Fruit fly (Drosophila melanogaster) whole organism, embryonic: Measurements from ENCODE around the gene Edg78E.

Experiments
- Aef1 ChIP-seq: fragments of 200-800 bp; sonication (Bioruptor generic); IDR thresholded peaks from 3 replicates; pipeline ENCODE4 v1.3.6; 2022; ENCODE audit warnings: missing biosample characterization, missing genetic modification characterization
- CG14710 ChIP-seq: fragments of 200-800 bp; sonication (Bioruptor generic); optimal IDR thresholded peaks from 3 replicates; lab custom pipeline; 2019; ENCODE audit warnings: missing biosample characterization, mild to moderate bottlenecking, missing genetic modification characterization, moderate library complexity
- CG15269 ChIP-seq: fragments of 200-800 bp; sonication (Bioruptor generic); optimal IDR thresholded peaks from 2 replicates; lab custom pipeline; 2018; ENCODE audit warnings: missing biosample characterization, mild to moderate bottlenecking, missing genetic modification characterization, moderate library complexity
- CG15514 ChIP-seq: fragments of 200-800 bp; sonication (Bioruptor generic); optimal IDR thresholded peaks from 3 replicates; lab custom pipeline; 2017; ENCODE audit warnings: missing biosample characterization, missing genetic modification characterization, mild to moderate bottlenecking, moderate library complexity, missing genetic modification reagents
- CG16779 ChIP-seq: fragments of 200-800 bp; sonication (Bioruptor generic); IDR thresholded peaks from 2 replicates; pipeline ENCODE4 v1.3.6; 2022; ENCODE audit warnings: missing biosample characterization, missing genetic modification characterization
- CG17359 ChIP-seq: fragments of 200-800 bp; sonication (Bioruptor generic); optimal IDR thresholded peaks from 3 replicates; lab custom pipeline; 2018; ENCODE audit warnings: missing biosample characterization, mild to moderate bottlenecking, missing genetic modification characterization, moderate library complexity
- CG17829 ChIP-seq: fragments of 200-800 bp; optimal IDR thresholded peaks from 2 replicates; lab custom pipeline; 2019; ENCODE audit warnings: missing biosample characterization, mild to moderate bottlenecking, missing genetic modification characterization, moderate library complexity
- CG31388 ChIP-seq: fragments of 200-800 bp; sonication (Bioruptor generic); optimal IDR thresholded peaks from 2 replicates; lab custom pipeline; 2016; ENCODE audit warnings: missing biosample characterization, missing genetic modification characterization
- CG32767 ChIP-seq: fragments of 200-800 bp; sonication (Bioruptor generic); IDR thresholded peaks from 2 replicates; pipeline ENCODE4 v1.3.6; 2022; ENCODE audit warnings: missing biosample characterization, missing genetic modification characterization
- CG3407 ChIP-seq: fragments of 200-800 bp; sonication (Bioruptor generic); optimal IDR thresholded peaks from 2 replicates; lab custom pipeline; 2018; ENCODE audit warnings: missing biosample characterization, mild to moderate bottlenecking, missing genetic modification characterization
- CG34376 ChIP-seq: fragments of 200-800 bp; sonication (Bioruptor generic); optimal IDR thresholded peaks from 2 replicates; lab custom pipeline; 2018; ENCODE audit warnings: missing biosample characterization, mild to moderate bottlenecking, missing genetic modification characterization
- CG3726 ChIP-seq: fragments of 200-800 bp; sonication (Bioruptor generic); IDR thresholded peaks from 3 replicates; pipeline ENCODE4, ENCODE4 v1.3.6; 2022; ENCODE audit warnings: missing biosample characterization, missing genetic modification characterization
- CG3838 ChIP-seq: fragments of 200-800 bp; sonication (Bioruptor generic); optimal IDR thresholded peaks from 3 replicates; lab custom pipeline; 2016; ENCODE audit warnings: missing biosample characterization, missing genetic modification characterization
- CG42726 ChIP-seq: fragments of 200-800 bp; sonication (Bioruptor generic); IDR thresholded peaks from 2 replicates; pipeline ENCODE4 v1.3.6; 2022; ENCODE audit warnings: missing biosample characterization, missing genetic modification characterization; ENCODE audit not compliant: partially characterized antibody
- CG5953 ChIP-seq: fragments of 200-800 bp; sonication (Bioruptor generic); IDR thresholded peaks from 2 replicates; pipeline ENCODE4 v1.3.6; 2022; ENCODE audit warnings: missing biosample characterization, missing genetic modification characterization
- CG6175 ChIP-seq: fragments of 200-800 bp; sonication (Bioruptor generic); IDR thresholded peaks from 3 replicates; pipeline ENCODE4 v1.3.6; 2022; ENCODE audit warnings: missing biosample characterization, missing genetic modification characterization
- CG6689 ChIP-seq: fragments of 200-800 bp; sonication (Bioruptor generic); IDR thresholded peaks from 2 replicates; pipeline ENCODE4 v1.3.6; 2022; ENCODE audit warnings: missing biosample characterization, missing genetic modification characterization
- CG7271 ChIP-seq: fragments of 200-800 bp; sonication (Bioruptor generic); optimal IDR thresholded peaks from 2 replicates; lab custom pipeline; 2018; ENCODE audit warnings: missing biosample characterization, mild to moderate bottlenecking, missing genetic modification characterization, moderate library complexity
- CG7372 ChIP-seq: fragments of 200-800 bp; sonication (Bioruptor generic); IDR thresholded peaks from 2 replicates; pipeline ENCODE4 v1.3.6; 2022; ENCODE audit warnings: missing biosample characterization, missing genetic modification characterization
- CG9215 ChIP-seq: fragments of 200-800 bp; sonication (Bioruptor generic); IDR thresholded peaks from 2 replicates; pipeline ENCODE4 v1.3.6; 2022; ENCODE audit warnings: missing biosample characterization, missing genetic modification characterization
- CTCF ChIP-seq: fragments of 200-800 bp; sonication (Bioruptor generic); optimal IDR thresholded peaks from 2 replicates; lab custom pipeline; 2017; ENCODE audit warnings: missing biosample characterization, mild to moderate bottlenecking, missing genetic modification characterization, moderate library complexity
- Ets97D ChIP-seq: fragments of 200-800 bp; sonication (Bioruptor generic); optimal IDR thresholded peaks from 3 replicates; lab custom pipeline; 2016; ENCODE audit warnings: missing biosample characterization, missing genetic modification characterization
- Fer2 ChIP-seq: fragments of 200-800 bp; sonication (Bioruptor generic); optimal IDR thresholded peaks from 2 replicates; lab custom pipeline; 2018; ENCODE audit warnings: missing biosample characterization, mild to moderate bottlenecking, missing genetic modification characterization, moderate library complexity
- Hey ChIP-seq: fragments of 200-800 bp; sonication (Bioruptor generic); optimal IDR thresholded peaks from 3 replicates; lab custom pipeline; 2018; ENCODE audit warnings: missing biosample characterization, mild to moderate bottlenecking, missing genetic modification characterization
- Hmr ChIP-seq: fragments of 200-800 bp; sonication (Bioruptor generic); optimal IDR thresholded peaks from 3 replicates; lab custom pipeline; 2017; ENCODE audit warnings: mild to moderate bottlenecking, missing biosample characterization, missing genetic modification reagents, missing genetic modification characterization
- Hr78 ChIP-seq, 2 experiments: fragments of 200-800 bp in 1 of 2; fragments of >200 bp in 1 of 2; sonication (Bioruptor generic) in 1 of 2; optimal IDR thresholded peaks; 2 replicates each; lab custom pipeline; 2017 to 2019; ENCODE audit warnings: missing biosample characterization in 2 of 2, missing genetic modification characterization in 2 of 2, mild to moderate bottlenecking in 1 of 2, moderate library complexity in 1 of 2
- Med ChIP-seq: fragments of 200-800 bp; sonication (Bioruptor generic); peaks from one replicate; lab custom pipeline; 2016; ENCODE audit warnings: missing biosample characterization, missing genetic modification characterization, mild to moderate bottlenecking, inconsistent platforms, moderate library complexity
- Neu2 ChIP-seq: fragments of 200-800 bp; sonication (Bioruptor generic); optimal IDR thresholded peaks from 3 replicates; lab custom pipeline; 2016; ENCODE audit warnings: missing biosample characterization, missing genetic modification characterization, borderline replicate concordance
- Nf-YC ChIP-seq: fragments of 200-800 bp; optimal IDR thresholded peaks from 3 replicates; lab custom pipeline; 2019; ENCODE audit warnings: missing biosample characterization, mild to moderate bottlenecking, missing genetic modification characterization, moderate library complexity
- Rfx ChIP-seq: fragments of 200-800 bp; sonication (Bioruptor generic); IDR thresholded peaks from 2 replicates; pipeline ENCODE4 v1.3.6; 2022; ENCODE audit warnings: missing biosample characterization, missing genetic modification characterization
- Usf ChIP-seq: fragments of 200-800 bp; sonication (Bioruptor generic); optimal IDR thresholded peaks from 2 replicates; lab custom pipeline; 2017; ENCODE audit warnings: missing genotype, missing biosample characterization, missing genetic modification characterization
- abd-A ChIP-seq: fragments of 200-800 bp; sonication (Bioruptor generic); optimal IDR thresholded peaks from 3 replicates; lab custom pipeline; 2019; ENCODE audit warnings: missing biosample characterization, mild to moderate bottlenecking, missing genetic modification characterization, moderate library complexity
- ac ChIP-seq: fragments of 200-800 bp; sonication (Bioruptor generic); optimal IDR thresholded peaks from 3 replicates; lab custom pipeline; 2017; ENCODE audit warnings: missing biosample characterization, mild to moderate bottlenecking, missing genetic modification characterization
- bbx ChIP-seq: fragments of 200-800 bp; sonication (Bioruptor generic); IDR thresholded peaks from 2 replicates; pipeline ENCODE4 v1.3.6; 2022; ENCODE audit warnings: missing biosample characterization, missing genetic modification characterization; ENCODE audit not compliant: partially characterized antibody
- bcd ChIP-seq: fragments of 200-800 bp; sonication (Bioruptor generic); optimal IDR thresholded peaks from 2 replicates; lab custom pipeline; 2017; ENCODE audit warnings: missing biosample characterization, mild to moderate bottlenecking, missing genetic modification characterization
- br ChIP-seq: fragments of >200 bp; optimal IDR thresholded peaks from 2 replicates; lab custom pipeline; 2017
- chn ChIP-seq: fragments of 200-800 bp; sonication (Bioruptor generic); optimal IDR thresholded peaks from 2 replicates; lab custom pipeline; 2016; ENCODE audit warnings: missing biosample characterization, missing genetic modification characterization
- cwo ChIP-seq: fragments of 200-800 bp; sonication (Bioruptor generic); optimal IDR thresholded peaks from 3 replicates; lab custom pipeline; 2017; ENCODE audit warnings: missing biosample characterization, missing genetic modification characterization, mild to moderate bottlenecking, moderate library complexity, missing genetic modification reagents
- grau ChIP-seq: fragments of 200-800 bp; optimal IDR thresholded peaks from 3 replicates; lab custom pipeline; 2019; ENCODE audit warnings: missing biosample characterization, mild to moderate bottlenecking, missing genetic modification characterization, moderate library complexity
- hth ChIP-seq: fragments of >200 bp; optimal IDR thresholded peaks from 2 replicates; lab custom pipeline; 2017; ENCODE audit warnings: inconsistent platforms
- mirr ChIP-seq: fragments of 200-800 bp; sonication (Bioruptor generic); optimal IDR thresholded peaks from 3 replicates; lab custom pipeline; 2018; ENCODE audit warnings: missing biosample characterization, mild to moderate bottlenecking, missing genetic modification characterization
- p53 ChIP-seq: fragments of 200-800 bp; sonication (Bioruptor generic); optimal IDR thresholded peaks from 2 replicates; lab custom pipeline; 2016; ENCODE audit warnings: missing biosample characterization, missing genetic modification characterization
- pan ChIP-seq, 4 experiments: fragments of >200 bp in 3 of 4; fragments of 200-800 bp in 1 of 4; sonication (Bioruptor generic) in 1 of 4; optimal IDR thresholded peaks in 3 of 4; IDR thresholded peaks in 1 of 4; 2 replicates each; pipeline versions ENCODE4 v1.3.6 to Lab custom; 2017 to 2022; ENCODE audit warnings: missing biosample characterization in 2 of 4, missing genetic modification characterization in 2 of 4, mixed read lengths in 1 of 4
- row ChIP-seq: fragments of 200-800 bp; sonication (Bioruptor generic); IDR thresholded peaks from 3 replicates; pipeline ENCODE4 v1.3.6; 2022; ENCODE audit warnings: missing biosample characterization, missing genetic modification characterization
- schlank ChIP-seq: fragments of 200-800 bp; sonication (Bioruptor generic); optimal IDR thresholded peaks from 2 replicates; lab custom pipeline; 2018; ENCODE audit warnings: missing biosample characterization, mild to moderate bottlenecking, missing genetic modification characterization
- shn ChIP-seq: fragments of 200-800 bp; sonication (Bioruptor generic); optimal IDR thresholded peaks from 3 replicates; lab custom pipeline; 2016; ENCODE audit warnings: missing biosample characterization, missing genetic modification characterization
- sob ChIP-seq: fragments of 200-800 bp; sonication (Bioruptor generic); IDR thresholded peaks from 2 replicates; pipeline ENCODE4 v1.3.6; 2022; ENCODE audit warnings: missing biosample characterization, missing genetic modification characterization
- sr ChIP-seq: fragments of 200-800 bp; sonication (Bioruptor generic); IDR thresholded peaks from 3 replicates; pipeline ENCODE4 v1.3.6; 2022; ENCODE audit warnings: missing biosample characterization, missing genetic modification characterization
- sug ChIP-seq: fragments of 200-800 bp; optimal IDR thresholded peaks from 2 replicates; lab custom pipeline; 2019; ENCODE audit warnings: missing biosample characterization, mild to moderate bottlenecking, missing genetic modification characterization, moderate library complexity
- trh ChIP-seq: fragments of 200-800 bp; sonication (Bioruptor generic); optimal IDR thresholded peaks from 2 replicates; lab custom pipeline; 2016; ENCODE audit warnings: missing biosample characterization, missing genetic modification characterization

Edg78E gene

DNA sequence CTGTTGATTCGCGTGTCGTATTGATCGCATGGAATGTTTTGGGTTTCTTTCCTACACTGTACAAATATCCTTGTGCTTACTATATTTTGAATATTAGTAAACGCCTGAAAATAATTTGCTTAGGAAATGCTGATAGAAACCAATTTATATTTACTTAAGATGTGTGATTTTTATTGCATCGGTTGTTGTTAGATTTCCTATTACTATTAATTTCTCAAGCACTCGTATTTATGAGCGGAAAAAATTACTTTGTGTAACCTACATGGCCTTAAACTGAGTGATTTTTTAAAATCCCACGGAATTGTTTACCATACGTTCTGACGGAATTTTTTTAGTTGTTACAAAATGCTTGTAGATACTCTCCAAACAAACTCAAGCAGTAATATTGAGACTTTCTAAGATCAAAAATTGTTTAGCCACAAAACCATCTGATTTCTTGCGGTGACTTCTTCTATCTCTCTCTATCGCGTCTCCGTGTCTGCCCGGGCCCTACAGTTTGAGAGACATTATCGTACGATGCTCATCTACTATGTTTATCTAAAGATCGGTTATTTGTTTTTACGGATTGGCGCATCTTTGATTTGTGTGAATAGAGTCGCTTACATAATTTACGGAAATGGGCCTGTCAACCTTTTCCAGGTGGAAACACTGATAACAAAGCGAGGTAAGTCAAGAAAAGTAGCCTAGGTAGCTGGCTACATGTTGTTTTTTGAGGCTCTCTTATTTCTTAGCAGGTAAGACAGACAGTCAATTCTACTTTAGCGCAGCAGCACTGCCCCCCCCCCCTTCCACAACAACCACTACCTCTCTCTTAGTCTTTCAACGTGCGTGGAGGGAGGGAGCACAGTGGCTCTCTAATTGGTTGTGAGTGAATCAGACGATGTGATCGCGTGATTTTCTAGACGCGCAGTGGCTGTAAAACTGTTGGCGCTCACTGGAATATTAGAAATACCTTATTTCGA is 21.0 kb downstream of the Edg78E start (continued):
- TF ChIP-seq br (no peak), CG7372 (GFP tag; lab: Robert Waterston, UW) (0 out of 2 replicates have a peak, but pooled peaks have one; percentile 15), Rfx (GFP tag; lab: Robert Waterston, UW) (peak; percentile 33), Neu2 (GFP tag; lab: Kevin White, UChicago) (peak; percentile 26), schlank (peak; percentile 1), CG14710 (tag; lab: Kevin White, UChicago) (peak; percentile 71), p53 (GFP tag; lab: Kevin White, UChicago) (no peak), CG15514 (GFP tag; lab: Kevin White, UChicago) (no peak), row (GFP tag; lab: Robert Waterston, UW) (peak; percentile 72), grau (tag; lab: Kevin White, UChicago) (peak; percentile 72), CG31388 (peak; percentile 5), Usf (GFP tag; lab: Kevin White, UChicago) (peak; percentile 19), Aef1 (GFP tag; lab: Robert Waterston, UW) (no peak), CG42726 (GFP tag; lab: Robert Waterston, UW) (no peak), bcd (GFP tag; lab: Kevin White, UChicago) (peak; percentile 66), Hey (tag; lab: Kevin White, UChicago) (no peak), trh (GFP tag; lab: Kevin White, UChicago) (no peak), CG3407 (GFP tag; lab: Kevin White, UChicago) (no peak), shn (GFP tag; lab: Kevin White, UChicago) (peak; percentile 67), CG17829 (tag; lab: Kevin White, UChicago) (peak; percentile 77), sob (no peak), CG17359 (tag; lab: Kevin White, UChicago) (peak; percentile 48), bbx (no peak), CG15269 (tag; lab: Kevin White, UChicago) (peak; percentile 57), mirr (peak; percentile 18), hth (lab: Kevin White, UChicago) (peak; percentile 45), CG16779 (no peak), chn (GFP tag; lab: Kevin White, UChicago) (peak; percentile 37), Fer2 (no peak), ac (peak; percentile 51), CG32767 (GFP tag; lab: Robert Waterston, UW) (no peak), CG9215 (GFP tag; lab: Robert Waterston, UW) (peak; percentile 53), CG6689 (GFP tag; lab: Robert Waterston, UW) (peak; percentile 43), CG5953 (GFP tag; lab: Robert Waterston, UW) (no peak), CG3838 (GFP tag; lab: Kevin White, UChicago) (peak; percentile 44), CG3726 (GFP tag; lab: Robert Waterston, UW) (no peak), Ets97D (GFP tag; lab: Kevin White, UChicago) (no peak), CG7271 (no peak)
- TF ChIP-seq, all 482 proteins: peak for 287

DNA sequence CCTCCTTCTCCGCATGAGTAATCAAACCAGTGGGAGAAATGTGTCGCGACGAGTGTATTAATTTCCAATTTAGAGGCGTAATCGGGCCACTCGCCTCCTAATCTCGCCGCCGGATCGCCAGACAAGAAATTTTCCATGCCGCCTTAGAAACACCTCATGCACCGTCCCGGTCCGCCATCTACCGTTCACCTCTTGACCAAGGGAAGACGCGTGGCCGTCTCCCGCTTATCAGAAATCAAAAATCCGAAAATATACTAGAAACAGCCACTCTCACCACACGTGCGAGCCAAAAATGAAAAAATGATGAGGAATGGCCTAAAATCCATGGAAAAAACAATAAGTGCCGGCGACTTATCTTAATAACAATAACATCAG is 21.7 kb downstream of the Edg78E start:
- TF ChIP-seq pan (optimal IDR thresholded peaks at IDR 0.05; lab: Kevin White, UChicago), result no peak
- peak in 1 of 2 experiments; percentile 19 for TF ChIP-seq pan (GFP tag; optimal IDR thresholded peaks at IDR 0.05 in 1 of 2, IDR thresholded peaks at IDR 0.05 in 1 of 2)
- TF ChIP-seq sr, result 0 out of 3 replicates have a peak, but pooled peaks have one; percentile 2
- 0 out of 2 replicates have a peak, but pooled peaks have one; percentile 14 for TF ChIP-seq CG42726 (GFP tag; lab: Robert Waterston, UW)
- peak; percentile 80 for TF ChIP-seq CTCF
- TF ChIP-seq Hr78 (GFP tag; optimal IDR thresholded peaks at IDR 0.05; lab: Kevin White, UChicago), result no peak
- TF ChIP-seq br, result no peak
- peak; percentile 61 for TF ChIP-seq CG34376
- TF ChIP-seq Hmr (GFP tag; lab: Kevin White, UChicago), result no peak
- peak; percentile 65 for TF ChIP-seq Med (GFP tag; lab: Kevin White, UChicago)
- TF ChIP-seq Nf-YC, result no peak
- peak; percentile 96 for TF ChIP-seq cwo (GFP tag; lab: Kevin White, UChicago)
- TF ChIP-seq abd-A (tag; lab: Kevin White, UChicago), result peak; percentile 4
- TF ChIP-seq sug (tag; lab: Kevin White, UChicago), result peak; percentile 67
- TF ChIP-seq CG6175 (GFP tag; lab: Robert Waterston, UW), result 0 out of 3 replicates have a peak, but pooled peaks have one; percentile 37
